Worm (Caenorhabditis elegans) whole organism, L3 larva: ENCODE data around the gene unc-5.
A peak's percentile ranks its signal among the peaks of the same experiment; 100 is the strongest.

Source experiments
- R02D3.7 ChIP-seq: fragments of 150-350 bp; optimal IDR thresholded peaks from 2 replicates; lab custom pipeline; 2014; ENCODE audit warnings: missing biosample characterization, missing genetic modification characterization
- ZK546.5 ChIP-seq: sonication (generic microtip); optimal IDR thresholded peaks from 2 replicates; lab custom pipeline; 2017; ENCODE audit warnings: missing biosample characterization, missing genetic modification characterization
- ama-1 ChIP-seq: fragments of 150-350 bp; optimal IDR thresholded peaks from 2 replicates; lab custom pipeline; 2018
- ceh-16 ChIP-seq: sonication (generic microtip); optimal IDR thresholded peaks from 2 replicates; lab custom pipeline; 2017; ENCODE audit warnings: missing biosample characterization, missing genetic modification characterization
- ceh-28 ChIP-seq: fragments of 150-350 bp; optimal IDR thresholded peaks from 2 replicates; lab custom pipeline; 2014; ENCODE audit warnings: missing biosample characterization, missing genetic modification reagents, missing genetic modification characterization
- ceh-82 ChIP-seq: fragments of 150-350 bp; optimal IDR thresholded peaks from 2 replicates; lab custom pipeline; 2014; ENCODE audit warnings: missing biosample characterization, missing genetic modification characterization
- ceh-9 ChIP-seq: sonication (generic microtip); optimal IDR thresholded peaks from 2 replicates; lab custom pipeline; 2018; ENCODE audit warnings: missing biosample characterization, missing genetic modification characterization
- daf-12 ChIP-seq: fragments of 150-350 bp; optimal IDR thresholded peaks from 2 replicates; lab custom pipeline; 2014; ENCODE audit warnings: missing biosample characterization, missing genetic modification reagents, missing genetic modification characterization
- egl-5 ChIP-seq: fragments of 150-350 bp; optimal IDR thresholded peaks from 2 replicates; lab custom pipeline; 2017; ENCODE audit warnings: missing biosample characterization, missing genetic modification reagents, missing genetic modification characterization, inconsistent platforms
- elt-2 ChIP-seq: sonication (generic microtip); optimal IDR thresholded peaks from 2 replicates; lab custom pipeline; 2016; ENCODE audit warnings: missing genetic modification reagents, mild to moderate bottlenecking, missing genetic modification characterization, missing compliant biosample characterization
- eor-1 ChIP-seq, 2 experiments: fragments of 150-350 bp; optimal IDR thresholded peaks; 2 replicates each; lab custom pipeline; 2014 to 2018; ENCODE audit warnings: missing biosample characterization in 2 of 2, missing genetic modification characterization in 2 of 2
- fkh-2 ChIP-seq: fragments of 150-350 bp; optimal IDR thresholded peaks from 2 replicates; lab custom pipeline; 2014; ENCODE audit warnings: missing biosample characterization, missing genetic modification reagents, missing genetic modification characterization
- jun-1 ChIP-seq: fragments of 150-350 bp; optimal IDR thresholded peaks from 2 replicates; lab custom pipeline; 2014; ENCODE audit warnings: missing biosample characterization, missing genetic modification reagents, missing genetic modification characterization
- lin-15B ChIP-seq: fragments of 150-350 bp; optimal IDR thresholded peaks from 2 replicates; lab custom pipeline; 2014; ENCODE audit warnings: missing biosample characterization, missing genetic modification characterization
- lin-39 ChIP-seq: fragments of 150-350 bp; optimal IDR thresholded peaks from 2 replicates; lab custom pipeline; 2018; ENCODE audit warnings: missing biosample characterization, missing genetic modification reagents, missing genetic modification characterization
- lsy-12 ChIP-seq: sonication (generic microtip); optimal IDR thresholded peaks from 2 replicates; lab custom pipeline; 2016; ENCODE audit warnings: mild to moderate bottlenecking, missing genetic modification characterization, missing compliant biosample characterization
- mdl-1 ChIP-seq: fragments of 150-350 bp; optimal IDR thresholded peaks from 2 replicates; lab custom pipeline; 2014; ENCODE audit warnings: missing biosample characterization, missing genetic modification characterization
- nfya-1 ChIP-seq: sonication (generic microtip); optimal IDR thresholded peaks from 2 replicates; lab custom pipeline; 2017; ENCODE audit warnings: missing genetic modification characterization, mild to moderate bottlenecking, missing compliant biosample characterization, antibody characterized with exemption, moderate library complexity; ENCODE audit not compliant: insufficient read depth
- nhr-23 ChIP-seq: fragments of 150-350 bp; optimal IDR thresholded peaks from 2 replicates; lab custom pipeline; 2014; ENCODE audit warnings: missing biosample characterization, missing genetic modification reagents, missing genetic modification characterization
- nhr-25 ChIP-seq: sonication (generic microtip); optimal IDR thresholded peaks from 2 replicates; lab custom pipeline; 2017; ENCODE audit warnings: missing biosample characterization, missing genetic modification characterization
- nhr-28 ChIP-seq: fragments of 150-350 bp; optimal IDR thresholded peaks from 2 replicates; lab custom pipeline; 2014; ENCODE audit warnings: missing biosample characterization, missing genetic modification characterization
- nhr-43 ChIP-seq: sonication (generic microtip); optimal IDR thresholded peaks from 2 replicates; lab custom pipeline; 2016; ENCODE audit warnings: mild to moderate bottlenecking, missing genetic modification characterization, missing compliant biosample characterization; ENCODE audit not compliant: poor library complexity, severe bottlenecking
- nhr-76 ChIP-seq: fragments of 150-350 bp; sonication (generic microtip); optimal IDR thresholded peaks from 5 replicates; lab custom pipeline; 2014; ENCODE audit warnings: missing biosample characterization, missing genetic modification characterization
- pha-4 ChIP-seq: fragments of 150-350 bp; optimal IDR thresholded peaks from 2 replicates; lab custom pipeline; 2014; ENCODE audit warnings: missing biosample characterization, missing genetic modification reagents, missing genetic modification characterization
- pqm-1 ChIP-seq: fragments of 150-350 bp; optimal IDR thresholded peaks from 2 replicates; lab custom pipeline; 2017; ENCODE audit warnings: missing biosample characterization, missing genetic modification characterization, inconsistent platforms
- snpc-4 ChIP-seq: fragments of 150-350 bp; optimal IDR thresholded peaks from 2 replicates; lab custom pipeline; 2014; ENCODE audit warnings: missing biosample characterization, missing genetic modification characterization
- tbx-2 ChIP-seq: sonication (generic microtip); optimal IDR thresholded peaks from 2 replicates; lab custom pipeline; 2016; ENCODE audit warnings: mild to moderate bottlenecking, missing genetic modification characterization, missing compliant biosample characterization
- unc-39 ChIP-seq: sonication (generic microtip); optimal IDR thresholded peaks from 4 replicates; lab custom pipeline; 2017; ENCODE audit warnings: missing biosample characterization, missing genetic modification characterization
- zag-1 ChIP-seq: fragments of 150-350 bp; optimal IDR thresholded peaks from 2 replicates; lab custom pipeline; 2014; ENCODE audit warnings: missing biosample characterization, missing genetic modification characterization

The unc-5 gene

DNA sequence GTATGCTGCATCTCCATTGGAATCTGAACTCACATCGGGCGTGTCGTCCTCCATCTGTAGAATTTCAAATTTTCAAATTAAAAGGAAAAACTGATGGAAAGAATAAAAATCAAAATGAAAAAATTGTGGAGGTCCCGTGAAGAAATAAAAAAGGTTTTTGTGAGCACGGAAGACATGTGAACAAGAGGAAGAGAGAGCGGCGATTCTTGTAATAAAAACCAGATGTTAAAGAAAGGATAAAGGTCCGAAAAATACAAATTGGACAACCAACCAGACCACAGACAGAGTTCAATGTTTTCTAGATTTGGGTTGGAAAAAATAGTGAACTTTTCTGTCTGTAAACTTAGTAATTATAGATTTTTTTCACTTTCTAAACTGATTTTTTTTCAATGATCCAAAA, at the start of gene unc-5:
Gene unc-5 (minus strand): TSS at position 54 of the 400 bp plus-strand sequence.
- TF ChIP-seq egl-5 (tag; lab: Kevin White, UChicago) (no peak), elt-2 (tag; lab: Kevin White, UChicago) (no peak), daf-12 (tag; lab: Kevin White, UChicago) (no peak), ceh-9 (tag; lab: Kevin White, UChicago) (no peak), eor-1 (tag; optimal IDR thresholded peaks at IDR 0.05; lab: Kevin White, UChicago) (no peak), pha-4 (tag; lab: Kevin White, UChicago) (no peak), lin-39 (tag; lab: Kevin White, UChicago) (no peak), R02D3.7 (no peak), fkh-2 (tag; lab: Kevin White, UChicago) (no peak), ZK546.5 (tag; lab: Kevin White, UChicago) (no peak), nhr-28 (tag; lab: Kevin White, UChicago) (no peak), jun-1 (tag; lab: Kevin White, UChicago) (no peak), tbx-2 (tag; lab: Kevin White, UChicago) (no peak), ceh-16 (tag; lab: Kevin White, UChicago) (no peak), ceh-82 (no peak), nhr-43 (no peak), zag-1 (tag; lab: Kevin White, UChicago) (no peak), nhr-76 (tag; lab: Kevin White, UChicago) (no peak)

DNA sequence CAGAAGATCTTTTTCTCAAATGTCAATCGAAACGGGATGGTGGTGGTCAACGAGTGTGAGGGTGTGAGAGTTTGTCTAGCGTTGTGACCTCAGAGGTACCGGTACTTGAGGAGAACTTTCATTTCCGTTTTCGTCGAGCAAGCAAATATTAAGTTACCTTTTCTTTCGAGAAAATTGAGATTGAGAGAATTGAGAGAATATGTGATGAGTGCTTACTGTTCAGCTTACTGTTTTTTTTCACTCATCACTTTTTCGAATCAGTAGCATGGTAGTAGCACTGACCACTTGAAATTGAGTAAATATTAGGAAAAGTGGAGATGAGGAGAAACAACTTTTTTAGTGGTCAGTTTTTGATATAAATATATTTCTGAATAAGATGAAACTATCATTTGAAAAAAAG, 45.9 kb upstream of the unc-5 start, which contains the start of gene T12E12.6:
Gene T12E12.6 (minus strand): TSS at position 101 of the 400 bp plus-strand sequence.
- TF ChIP-seq pha-4 (tag; lab: Kevin White, UChicago): peak; percentile 59
- no peak for TF ChIP-seq nhr-28 (tag; lab: Kevin White, UChicago)

DNA sequence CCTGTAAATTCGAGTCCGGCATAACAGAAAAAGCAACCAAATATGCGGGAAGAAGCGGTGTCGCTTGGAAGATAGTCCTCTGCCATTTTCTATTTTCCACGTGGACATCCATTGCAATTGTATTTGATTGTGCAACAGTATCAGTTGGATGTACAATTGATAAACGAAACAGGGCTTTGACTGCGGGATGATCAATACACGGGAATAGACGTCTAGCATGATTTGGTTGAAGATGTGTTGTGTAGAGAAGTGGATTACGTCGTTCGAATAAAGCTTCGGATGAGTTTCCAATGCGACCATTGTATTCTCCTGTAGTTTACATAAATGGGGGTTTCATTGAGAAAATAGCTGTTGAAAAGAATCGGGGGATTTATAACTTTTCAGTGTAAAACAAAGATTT, 44.6 kb upstream of the unc-5 start:
- no peak for TF ChIP-seq nhr-43
- no peak for TF ChIP-seq lin-15B
- TF ChIP-seq ceh-82: no peak
- TF ChIP-seq eor-1 (tag; optimal IDR thresholded peaks at IDR 0.05; lab: Kevin White, UChicago): no peak

DNA sequence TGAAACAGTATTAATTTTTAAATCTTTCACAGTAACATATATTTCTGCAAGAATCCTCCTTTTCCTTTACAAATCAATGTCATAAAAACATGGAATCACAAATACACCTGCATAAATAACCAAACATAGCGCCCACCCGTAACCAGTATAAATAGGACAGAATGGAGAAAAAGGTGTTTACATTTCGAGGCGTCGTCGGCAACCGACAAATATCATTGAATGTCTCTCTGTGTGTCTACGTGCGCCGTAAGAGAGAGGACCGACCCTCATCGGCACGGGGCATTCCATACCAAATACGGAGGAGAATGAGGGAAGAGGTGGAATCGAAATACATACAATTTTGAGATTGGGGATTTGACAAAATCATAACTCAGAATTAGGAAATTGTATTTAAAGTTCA, 37.0 kb upstream of the unc-5 start:
- TF ChIP-seq nhr-25 (peak; percentile 49), nfya-1 (tag; lab: Kevin White, UChicago) (no peak), snpc-4 (tag; lab: Kevin White, UChicago) (peak; percentile 60), nhr-23 (tag; lab: Kevin White, UChicago) (peak; percentile 29), pha-4 (tag; lab: Kevin White, UChicago) (peak; percentile 92)

DNA sequence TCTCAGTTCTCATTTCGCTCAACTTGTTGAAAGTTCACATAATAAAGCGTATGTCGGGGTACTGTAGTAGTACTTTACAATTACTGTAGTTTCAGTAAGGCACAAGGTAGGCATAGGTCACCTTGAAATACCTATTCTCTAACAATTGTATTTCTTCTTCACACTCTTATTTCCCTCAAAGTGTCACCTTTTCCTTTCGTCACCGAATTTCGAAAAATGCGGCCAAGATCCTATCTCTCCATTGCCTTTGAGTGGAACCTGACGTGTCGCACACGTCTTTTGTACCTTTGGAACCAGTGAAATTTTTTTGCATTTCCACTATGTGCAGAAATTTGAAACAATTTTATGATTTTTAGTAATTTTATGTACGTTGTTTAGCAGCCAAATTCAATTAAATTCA, 36.2 kb upstream of the unc-5 start:
- TF ChIP-seq lsy-12 (tag; lab: Kevin White, UChicago) (no peak), unc-39 (tag; lab: Kevin White, UChicago) (no peak), egl-5 (tag; lab: Kevin White, UChicago) (no peak), nhr-25 (peak; percentile 18), elt-2 (tag; lab: Kevin White, UChicago) (no peak), pqm-1 (no peak), fkh-2 (tag; lab: Kevin White, UChicago) (no peak), ceh-9 (tag; lab: Kevin White, UChicago) (no peak), tbx-2 (tag; lab: Kevin White, UChicago) (no peak)

DNA sequence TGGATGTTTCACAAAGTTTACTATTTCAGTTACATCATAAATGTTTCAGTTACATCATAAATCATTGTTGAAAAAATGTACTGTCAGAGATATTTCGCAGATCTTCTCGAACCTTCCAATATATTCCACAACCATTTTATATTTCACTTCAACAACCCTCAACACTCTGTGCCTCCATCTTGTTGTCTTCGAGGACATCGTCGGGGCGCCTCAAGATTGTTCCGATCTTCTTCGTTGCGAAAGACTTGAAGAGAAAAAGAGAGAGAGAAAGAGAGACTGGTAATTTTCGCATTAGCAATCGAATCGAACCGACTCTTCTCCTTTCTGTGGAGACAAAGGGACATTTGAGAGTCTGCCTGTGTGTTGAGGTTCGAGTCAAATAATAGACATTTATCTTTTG, 35.1 kb upstream of the unc-5 start:
- TF ChIP-seq mdl-1 (tag; lab: Kevin White, UChicago) (no peak), nhr-25 (peak; percentile 87)

DNA sequence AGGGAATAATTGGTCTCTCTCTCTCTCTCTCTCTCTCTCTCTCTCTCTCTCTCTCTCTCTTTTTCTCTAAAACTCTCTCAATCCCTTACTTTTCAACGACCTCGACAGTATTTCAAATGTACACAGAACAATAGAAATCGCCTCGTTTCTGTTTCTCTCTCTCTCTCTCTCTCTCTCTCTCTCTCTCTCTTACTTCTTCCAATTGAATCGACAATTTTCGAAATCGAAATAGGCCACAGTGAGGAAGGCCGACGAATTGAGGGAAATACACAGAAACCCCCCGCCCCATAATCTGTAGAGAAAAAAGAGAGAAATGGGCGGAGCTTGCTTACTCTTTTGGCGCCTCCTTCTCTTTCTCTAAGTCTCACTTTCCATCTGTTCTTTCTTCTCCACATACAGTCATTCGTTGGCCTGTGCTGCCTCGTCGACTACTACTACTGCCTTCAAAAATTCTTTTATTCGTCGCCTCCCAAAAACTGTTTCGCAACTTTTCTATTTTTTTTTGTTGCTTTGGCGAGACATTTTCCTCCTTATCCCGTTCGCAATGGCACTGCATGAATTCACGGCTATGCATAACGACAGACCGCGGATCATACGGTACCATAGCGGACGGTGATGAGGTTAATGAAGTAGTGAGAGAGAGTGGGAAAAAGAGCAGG, 33.5 kb upstream of the unc-5 start:
- TF ChIP-seq nhr-25: peak; percentile 88
- no peak for TF ChIP-seq lsy-12 (tag; lab: Kevin White, UChicago)
- peak; percentile 80 for TF ChIP-seq ama-1
- peak; percentile 21 for TF ChIP-seq nfya-1 (tag; lab: Kevin White, UChicago)
- TF ChIP-seq nhr-23 (tag; lab: Kevin White, UChicago): peak; percentile 89
- TF ChIP-seq ceh-28 (tag; lab: Kevin White, UChicago): peak; percentile 5
